Worm (Caenorhabditis elegans) whole organism, midembryonic: ENCODE measurements around the gene luc-7L3.

Experiments
- cog-1 ChIP-seq: sonication (generic microtip); optimal IDR thresholded peaks from 2 replicates; lab custom pipeline; 2016; ENCODE audit warnings: missing genetic modification characterization, missing compliant biosample characterization
- flt-1 ChIP-seq: fragments of 200-800 bp; sonication (Bioruptor generic); IDR thresholded peaks from 2 replicates; pipeline ENCODE4 v1.3.6; 2022; ENCODE audit warnings: missing genetic modification characterization, missing compliant biosample characterization
- med-1 ChIP-seq: sonication (generic microtip); optimal IDR thresholded peaks from 2 replicates; lab custom pipeline; 2017; ENCODE audit warnings: missing genetic modification characterization, mild to moderate bottlenecking, missing compliant biosample characterization, antibody characterized with exemption, missing genetic modification reagents; ENCODE audit not compliant: insufficient read depth
- ref-1 ChIP-seq: fragments of 200-800 bp; sonication (Bioruptor generic); conservative IDR thresholded peaks from 2 replicates; pipeline ENCODE4 v1.3.6; 2022; ENCODE audit warnings: missing genetic modification reagents, missing genetic modification characterization, missing compliant biosample characterization
- tab-1 ChIP-seq: fragments of 200-800 bp; sonication (Bioruptor generic); IDR thresholded peaks from 2 replicates; pipeline ENCODE4 v1.3.6; 2022; ENCODE audit warnings: missing genetic modification characterization, missing compliant biosample characterization
- ztf-23 ChIP-seq: fragments of 200-800 bp; sonication (Bioruptor generic); IDR thresholded peaks from 2 replicates; pipeline ENCODE4 v1.3.6; 2022; ENCODE audit warnings: missing genetic modification reagents, missing genetic modification characterization, missing compliant biosample characterization
- ztf-29 ChIP-seq: fragments of 200-800 bp; sonication (Bioruptor generic); IDR thresholded peaks from 2 replicates; pipeline ENCODE4 v1.3.6; 2022; ENCODE audit warnings: missing genetic modification reagents, missing genetic modification characterization, missing compliant biosample characterization

DNA sequence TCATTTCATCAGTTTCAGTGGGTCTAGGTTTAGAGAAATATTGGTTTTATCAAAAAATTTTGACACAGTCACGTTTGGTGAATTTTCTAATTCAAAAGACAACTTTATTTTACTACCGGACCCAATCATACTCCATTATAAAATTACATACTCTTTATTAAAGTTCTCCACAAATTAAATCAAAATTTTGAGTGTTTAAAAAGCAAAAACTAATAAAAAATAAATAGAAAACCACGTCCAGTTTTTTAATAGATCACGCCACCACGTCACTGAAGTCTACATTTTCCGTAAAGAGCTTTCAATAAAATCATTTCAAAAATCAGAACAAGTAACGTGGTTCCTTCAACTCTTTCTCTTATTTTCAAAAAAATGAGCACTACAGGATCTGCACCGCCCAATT is 8.1 kb upstream of the luc-7L3 start, which contains the start of gene txt-1:
- TF ChIP-seq flt-1 (GFP tag; lab: Robert Waterston, UW) (no peak), ztf-23 (no peak), ztf-29 (GFP tag; lab: Robert Waterston, UW) (no peak), ref-1 (GFP tag; lab: Robert Waterston, UW) (no peak), tab-1 (GFP tag; lab: Robert Waterston, UW) (no peak), med-1 (GFP tag; lab: Kevin White, UChicago) (no peak), cog-1 (tag; lab: Kevin White, UChicago) (no peak)
